Fruit fly (Drosophila melanogaster) whole organism, embryonic: ENCODE measurements around the gene Nnp-1.
A peak's percentile ranks its signal among the peaks of the same experiment; 100 is the strongest.

Experiments
- ATbp ChIP-seq: fragments of 200-800 bp; sonication (Bioruptor generic); optimal IDR thresholded peaks from 2 replicates; lab custom pipeline; 2017; ENCODE audit warnings: missing biosample characterization, mild to moderate bottlenecking, missing genetic modification characterization, missing genetic modification reagents
- Awh ChIP-seq: fragments of 200-800 bp; sonication (Bioruptor generic); IDR thresholded peaks from 2 replicates; pipeline ENCODE4, ENCODE4 v1.3.6; 2022; ENCODE audit warnings: missing biosample characterization, missing genetic modification characterization
- BEAF-32 ChIP-seq: fragments of 200-800 bp; sonication (Bioruptor generic); optimal IDR thresholded peaks from 3 replicates; lab custom pipeline; 2017; ENCODE audit warnings: missing biosample characterization, missing genetic modification characterization, mild to moderate bottlenecking, moderate library complexity, missing genetic modification reagents
- BtbVII ChIP-seq: fragments of 200-800 bp; sonication (Bioruptor generic); optimal IDR thresholded peaks from 3 replicates; lab custom pipeline; 2017; ENCODE audit warnings: missing biosample characterization, mild to moderate bottlenecking, missing genetic modification characterization
- Bteb2 ChIP-seq: fragments of 200-800 bp; sonication (Bioruptor generic); optimal IDR thresholded peaks from 2 replicates; lab custom pipeline; 2016; ENCODE audit warnings: missing biosample characterization, missing genetic modification characterization
- CG11247 ChIP-seq: fragments of 200-800 bp; sonication (Bioruptor generic); IDR thresholded peaks from 2 replicates; pipeline ENCODE4 v1.3.6; 2022; ENCODE audit warnings: missing biosample characterization, missing genetic modification characterization
- CG11695 ChIP-seq: fragments of 200-800 bp; sonication (Bioruptor generic); IDR thresholded peaks from 3 replicates; pipeline ENCODE4 v1.3.6; 2022; ENCODE audit warnings: missing biosample characterization, missing genetic modification characterization
- CG11696 ChIP-seq: fragments of 200-800 bp; sonication (Bioruptor generic); IDR thresholded peaks from 2 replicates; pipeline ENCODE4 v1.3.6; 2022; ENCODE audit warnings: missing biosample characterization, missing genetic modification characterization
- CG12769 ChIP-seq: fragments of 200-800 bp; sonication (Bioruptor generic); optimal IDR thresholded peaks from 2 replicates; lab custom pipeline; 2019; ENCODE audit warnings: missing biosample characterization, mild to moderate bottlenecking, missing genetic modification characterization, moderate library complexity
- CG14014 ChIP-seq: fragments of 200-800 bp; sonication (Bioruptor generic); IDR thresholded peaks from 2 replicates; pipeline ENCODE4 v1.3.6; 2022; ENCODE audit warnings: missing biosample characterization, missing genetic modification characterization
- CG14860 ChIP-seq: fragments of 200-800 bp; sonication (Bioruptor generic); IDR thresholded peaks from 3 replicates; pipeline ENCODE4 v1.3.6; 2022; ENCODE audit warnings: missing biosample characterization, missing genetic modification characterization; ENCODE audit not compliant: partially characterized antibody
- CG1647 ChIP-seq: fragments of 200-800 bp; sonication (Bioruptor generic); optimal IDR thresholded peaks from 3 replicates; lab custom pipeline; 2016; ENCODE audit warnings: missing biosample characterization, missing genetic modification characterization
- CG17802 ChIP-seq: fragments of 200-800 bp; sonication (Bioruptor generic); optimal IDR thresholded peaks from 2 replicates; lab custom pipeline; 2018; ENCODE audit warnings: missing biosample characterization, mild to moderate bottlenecking, missing genetic modification characterization, moderate library complexity
- CG17829 ChIP-seq: fragments of 200-800 bp; optimal IDR thresholded peaks from 2 replicates; lab custom pipeline; 2019; ENCODE audit warnings: missing biosample characterization, mild to moderate bottlenecking, missing genetic modification characterization, moderate library complexity
- CG1832 ChIP-seq: fragments of 200-800 bp; sonication (Bioruptor generic); optimal IDR thresholded peaks from 2 replicates; lab custom pipeline; 2017; ENCODE audit warnings: missing biosample characterization, mild to moderate bottlenecking, missing genetic modification characterization, inconsistent platforms
- CG2129 ChIP-seq: fragments of 200-800 bp; sonication (Bioruptor generic); IDR thresholded peaks from 2 replicates; pipeline ENCODE4 v1.3.6; 2022; ENCODE audit warnings: missing biosample characterization, missing genetic modification characterization; ENCODE audit not compliant: partially characterized antibody
- CG30403 ChIP-seq: fragments of 200-800 bp; sonication (Bioruptor generic); optimal IDR thresholded peaks from 3 replicates; lab custom pipeline; 2016; ENCODE audit warnings: missing biosample characterization, missing genetic modification characterization
- CG31388 ChIP-seq: fragments of 200-800 bp; sonication (Bioruptor generic); optimal IDR thresholded peaks from 2 replicates; lab custom pipeline; 2016; ENCODE audit warnings: missing biosample characterization, missing genetic modification characterization
- CG7745 ChIP-seq: fragments of 200-800 bp; sonication (Bioruptor generic); optimal IDR thresholded peaks from 2 replicates; lab custom pipeline; 2018; ENCODE audit warnings: missing biosample characterization, mild to moderate bottlenecking, missing genetic modification characterization, moderate library complexity
- CG7963 ChIP-seq: fragments of 200-800 bp; sonication (Bioruptor generic); IDR thresholded peaks from 3 replicates; pipeline ENCODE4 v1.3.6; 2022; ENCODE audit warnings: missing biosample characterization, missing genetic modification characterization; ENCODE audit not compliant: partially characterized antibody
- CG8924 ChIP-seq: fragments of 200-800 bp; optimal IDR thresholded peaks from 3 replicates; lab custom pipeline; 2019; ENCODE audit warnings: missing biosample characterization, mild to moderate bottlenecking, missing genetic modification characterization, moderate library complexity
- Deaf1 ChIP-seq: fragments of 200-800 bp; optimal IDR thresholded peaks from 3 replicates; lab custom pipeline; 2019; ENCODE audit warnings: missing biosample characterization, mild to moderate bottlenecking, missing genetic modification characterization, moderate library complexity
- Dll ChIP-seq: fragments of 200-800 bp; sonication (Bioruptor generic); IDR thresholded peaks from 4 replicates; pipeline ENCODE4 v1.3.6; 2022; ENCODE audit warnings: missing biosample characterization, missing genetic modification characterization; ENCODE audit not compliant: partially characterized antibody
- Hr51 ChIP-seq, 2 experiments: fragments of 200-800 bp; sonication (Bioruptor generic); optimal IDR thresholded peaks; 2 replicates in 1 of 2; 3 replicates in 1 of 2; lab custom pipeline; 2016 to 2018; ENCODE audit warnings: missing biosample characterization in 2 of 2, missing genetic modification characterization in 2 of 2, mild to moderate bottlenecking in 1 of 2, moderate library complexity in 1 of 2
- Hsf ChIP-seq: fragments of 200-800 bp; sonication (Bioruptor generic); optimal IDR thresholded peaks from 3 replicates; lab custom pipeline; 2016; ENCODE audit warnings: missing biosample characterization, missing genetic modification characterization
- MESR4 ChIP-seq: fragments of 200-800 bp; sonication (Bioruptor generic); optimal IDR thresholded peaks from 2 replicates; lab custom pipeline; 2018; ENCODE audit warnings: missing biosample characterization, mild to moderate bottlenecking, missing genetic modification characterization, moderate library complexity
- Med ChIP-seq: fragments of 200-800 bp; sonication (Bioruptor generic); peaks from one replicate; lab custom pipeline; 2016; ENCODE audit warnings: missing biosample characterization, missing genetic modification characterization, mild to moderate bottlenecking, inconsistent platforms, moderate library complexity
- PHDP ChIP-seq: fragments of 200-800 bp; sonication (Bioruptor generic); optimal IDR thresholded peaks from 3 replicates; lab custom pipeline; 2018; ENCODE audit warnings: missing biosample characterization, mild to moderate bottlenecking, missing genetic modification characterization, moderate library complexity
- Poxn ChIP-seq: fragments of 200-800 bp; sonication (Bioruptor generic); IDR thresholded peaks from 2 replicates; pipeline ENCODE4 v1.3.6; 2022; ENCODE audit warnings: missing biosample characterization, missing genetic modification characterization
- Rx ChIP-seq: fragments of 200-800 bp; sonication (Bioruptor generic); IDR thresholded peaks from 2 replicates; pipeline ENCODE4 v1.3.6; 2022; ENCODE audit warnings: missing biosample characterization, missing genetic modification characterization
- btn ChIP-seq: fragments of 200-800 bp; sonication (Bioruptor generic); optimal IDR thresholded peaks from 2 replicates; lab custom pipeline; 2016; ENCODE audit warnings: missing biosample characterization, missing genetic modification characterization
- corto ChIP-seq: fragments of 200-800 bp; sonication (Bioruptor generic); optimal IDR thresholded peaks from 2 replicates; lab custom pipeline; 2016; ENCODE audit warnings: missing biosample characterization, mild to moderate bottlenecking, missing genetic modification characterization, moderate library complexity
- crol ChIP-seq: fragments of 200-800 bp; sonication (Bioruptor generic); IDR thresholded peaks from 2 replicates; pipeline ENCODE4 v1.3.6; 2022; ENCODE audit warnings: missing biosample characterization, missing genetic modification characterization
- gcm2 ChIP-seq: fragments of 200-800 bp; sonication (Bioruptor generic); optimal IDR thresholded peaks from 2 replicates; lab custom pipeline; 2016; ENCODE audit warnings: missing biosample characterization, missing genetic modification characterization
- h ChIP-seq: fragments of >200 bp; optimal IDR thresholded peaks from 2 replicates; lab custom pipeline; 2017
- ind ChIP-seq: fragments of 200-800 bp; sonication (Bioruptor generic); optimal IDR thresholded peaks from 3 replicates; lab custom pipeline; 2016; ENCODE audit warnings: missing biosample characterization, missing genetic modification characterization
- kah ChIP-seq: fragments of 200-800 bp; sonication (Bioruptor generic); optimal IDR thresholded peaks from 2 replicates; lab custom pipeline; 2018; ENCODE audit warnings: missing biosample characterization, mild to moderate bottlenecking, missing genetic modification characterization
- lola ChIP-seq, 3 experiments: fragments of >200 bp in 2 of 3; fragments of 200-800 bp in 1 of 3; sonication (Bioruptor generic) in 1 of 3; optimal IDR thresholded peaks; 2 replicates each; lab custom pipeline; 2017 to 2019; ENCODE audit warnings: missing biosample characterization in 3 of 3, missing genetic modification characterization in 3 of 3, mild to moderate bottlenecking in 1 of 3, moderate library complexity in 1 of 3
- maf-S ChIP-seq: fragments of 200-800 bp; sonication (Bioruptor generic); optimal IDR thresholded peaks from 2 replicates; lab custom pipeline; 2016; ENCODE audit warnings: missing biosample characterization, missing genetic modification characterization
- nerfin-1 ChIP-seq: fragments of 200-800 bp; sonication (Bioruptor generic); optimal IDR thresholded peaks from 3 replicates; lab custom pipeline; 2019; ENCODE audit warnings: missing biosample characterization, mild to moderate bottlenecking, missing genetic modification characterization, moderate library complexity
- onecut ChIP-seq: fragments of 200-800 bp; sonication (Bioruptor generic); IDR thresholded peaks from 2 replicates; pipeline ENCODE4 v1.3.6; 2022; ENCODE audit warnings: missing biosample characterization, missing genetic modification characterization
- prd ChIP-seq, 3 experiments: fragments of >200 bp in 2 of 3; fragments of 200-800 bp in 1 of 3; sonication (Bioruptor generic) in 1 of 3; optimal IDR thresholded peaks in 2 of 3; IDR thresholded peaks in 1 of 3; 2 replicates in 2 of 3; 3 replicates in 1 of 3; pipeline versions ENCODE4 v1.3.6 to Lab custom; 2017 to 2022; ENCODE audit warnings: missing biosample characterization in 1 of 3, missing genetic modification characterization in 1 of 3
- pum ChIP-seq: fragments of 200-800 bp; sonication (Bioruptor generic); optimal IDR thresholded peaks from 2 replicates; lab custom pipeline; 2016; ENCODE audit warnings: missing biosample characterization, missing genetic modification characterization
- pzg ChIP-seq: fragments of 200-800 bp; sonication (Bioruptor generic); optimal IDR thresholded peaks from 3 replicates; lab custom pipeline; 2018; ENCODE audit warnings: missing biosample characterization, mild to moderate bottlenecking, missing genetic modification characterization, moderate library complexity
- schlank ChIP-seq: fragments of 200-800 bp; sonication (Bioruptor generic); optimal IDR thresholded peaks from 2 replicates; lab custom pipeline; 2018; ENCODE audit warnings: missing biosample characterization, mild to moderate bottlenecking, missing genetic modification characterization
- scrt ChIP-seq: fragments of 200-800 bp; sonication (Bioruptor generic); optimal IDR thresholded peaks from 2 replicates; lab custom pipeline; 2018; ENCODE audit warnings: missing biosample characterization, mild to moderate bottlenecking, missing genetic modification characterization, moderate library complexity
- shn ChIP-seq: fragments of 200-800 bp; sonication (Bioruptor generic); optimal IDR thresholded peaks from 3 replicates; lab custom pipeline; 2016; ENCODE audit warnings: missing biosample characterization, missing genetic modification characterization
- sqz ChIP-seq: fragments of 200-800 bp; sonication (Bioruptor generic); optimal IDR thresholded peaks from 3 replicates; lab custom pipeline; 2018; ENCODE audit warnings: missing biosample characterization, mild to moderate bottlenecking, missing genetic modification characterization
- ssp ChIP-seq: fragments of 200-800 bp; sonication (Bioruptor generic); IDR thresholded peaks from 2 replicates; pipeline ENCODE4 v1.3.6; 2022; ENCODE audit warnings: missing biosample characterization, missing genetic modification characterization
- zen ChIP-seq: fragments of 200-800 bp; sonication (Bioruptor generic); optimal IDR thresholded peaks from 3 replicates; lab custom pipeline; 2018; ENCODE audit warnings: missing biosample characterization, mild to moderate bottlenecking, missing genetic modification characterization, moderate library complexity

The Nnp-1 gene

dm6 chr2L:13370762-13371161, 4.8 kb upstream of the Nnp-1 start, which contains the start of gene ND-B22 (continued):
- TF ChIP-seq CG30403 (GFP tag; lab: Kevin White, UChicago) (peak; percentile 58), CG11696 (GFP tag; lab: Robert Waterston, UW) (no peak), gcm2 (no peak), BtbVII (GFP tag; lab: Kevin White, UChicago) (no peak), kah (GFP tag; lab: Kevin White, UChicago) (no peak), scrt (GFP tag; lab: Kevin White, UChicago) (peak; percentile 24), CG1832 (GFP tag; lab: Kevin White, UChicago) (no peak), Deaf1 (tag; lab: Kevin White, UChicago) (no peak), Dll (peak; percentile 37; the same call in 1 of the 4 replicates), onecut (no peak), Hr51 (GFP tag; optimal IDR thresholded peaks at IDR 0.05; lab: Kevin White, UChicago) (peak in 1 of 2 experiments; percentile 5), CG17829 (peak; percentile 31), ssp (GFP tag; lab: Robert Waterston, UW) (no peak), corto (no peak), CG8924 (tag; lab: Kevin White, UChicago) (peak; percentile 32), sqz (GFP tag; lab: Kevin White, UChicago) (no peak), Poxn (no peak), pum (GFP tag; lab: Kevin White, UChicago) (peak; percentile 26), MESR4 (GFP tag; lab: Kevin White, UChicago) (peak; percentile 90), CG2129 (GFP tag; lab: Robert Waterston, UW) (no peak), CG7963 (GFP tag; lab: Robert Waterston, UW) (peak; percentile 16; the same call in 1 of the 3 replicates), CG31388 (GFP tag; lab: Kevin White, UChicago) (no peak), CG11695 (GFP tag; lab: Robert Waterston, UW) (no peak), CG7745 (tag; lab: Kevin White, UChicago) (no peak), pzg (GFP tag; lab: Kevin White, UChicago) (peak; percentile 76), h (lab: Kevin White, UChicago) (no peak), CG11247 (GFP tag; lab: Robert Waterston, UW) (peak; percentile 36; the same call in 1 of the 2 replicates), maf-S (GFP tag; lab: Kevin White, UChicago) (no peak), BEAF-32 (GFP tag; lab: Kevin White, UChicago) (peak; percentile 25), ATbp (GFP tag; lab: Kevin White, UChicago) (no peak), nerfin-1 (no peak), Med (GFP tag; lab: Kevin White, UChicago) (peak; percentile 88), Rx (GFP tag; lab: Robert Waterston, UW) (peak; percentile 35), CG1647 (peak; percentile 54), zen (tag; lab: Kevin White, UChicago) (peak; percentile 12), Awh (GFP tag; lab: Robert Waterston, UW) (no peak), prd (optimal IDR thresholded peaks at IDR 0.05; lab: Kevin White, UChicago) (no peak), prd (GFP tag; IDR thresholded peaks at IDR 0.05; lab: Robert Waterston, UW) (0 out of 3 replicates have a peak, but pooled peaks have one; percentile 7), Hsf (GFP tag; lab: Kevin White, UChicago) (peak; percentile 47), CG14014 (GFP tag; lab: Robert Waterston, UW) (peak; percentile 21; the same call in 1 of the 2 replicates), CG17802 (tag; lab: Kevin White, UChicago) (peak; percentile 32), btn (no peak), schlank (tag; lab: Kevin White, UChicago) (no peak), CG14860 (GFP tag; lab: Robert Waterston, UW) (no peak), PHDP (tag; lab: Kevin White, UChicago) (peak; percentile 24), shn (peak; percentile 6), ind (GFP tag; lab: Kevin White, UChicago) (peak; percentile 46), Bteb2 (peak; percentile 8), crol (GFP tag; lab: Robert Waterston, UW) (no peak), CG12769 (no peak), lola (GFP tag; optimal IDR thresholded peaks at IDR 0.05; lab: Kevin White, UChicago) (no peak)
